Worm (Caenorhabditis elegans) whole organism, young adult: ENCODE results near the gene F16G10.10.

Source experiments
- B0261.1 ChIP-seq: sonication (generic microtip); optimal IDR thresholded peaks from 2 replicates; lab custom pipeline; 2016; ENCODE audit warnings: mild to moderate bottlenecking, missing genetic modification characterization, moderate library complexity, missing compliant biosample characterization
- F23B12.7 ChIP-seq: sonication (generic microtip); optimal IDR thresholded peaks from 2 replicates; lab custom pipeline; 2017; ENCODE audit warnings: missing genetic modification characterization, mild to moderate bottlenecking, missing compliant biosample characterization, antibody characterized with exemption, moderate library complexity; ENCODE audit not compliant: insufficient read depth
- F49E8.2 ChIP-seq: sonication (generic microtip); optimal IDR thresholded peaks from 3 replicates; lab custom pipeline; 2017; ENCODE audit warnings: missing genetic modification characterization, mild to moderate bottlenecking, missing compliant biosample characterization, antibody characterized with exemption, moderate library complexity; ENCODE audit not compliant: insufficient read depth
- F55B11.4 ChIP-seq: sonication (generic microtip); optimal IDR thresholded peaks from 2 replicates; lab custom pipeline; 2016; ENCODE audit warnings: missing compliant biosample characterization, missing genetic modification characterization, borderline replicate concordance; ENCODE audit not compliant: insufficient read depth
- Y53F4B.3 ChIP-seq: fragments of 200-800 bp; sonication (Bioruptor generic); IDR thresholded peaks from 2 replicates; pipeline ENCODE4 v1.3.6; 2022; ENCODE audit warnings: missing genetic modification reagents, missing genetic modification characterization, missing compliant biosample characterization
- Y53G8AR.9 ChIP-seq: fragments of 200-800 bp; sonication (Bioruptor generic); conservative IDR thresholded peaks from 2 replicates; pipeline ENCODE4 v1.3.6; 2022; ENCODE audit warnings: missing genetic modification reagents, missing genetic modification characterization, missing compliant biosample characterization
- Y67H2A.10 ChIP-seq: fragments of 200-800 bp; sonication (Bioruptor generic); conservative IDR thresholded peaks from 2 replicates; pipeline ENCODE4 v1.3.6; 2022; ENCODE audit warnings: missing genetic modification reagents, missing genetic modification characterization, missing compliant biosample characterization
- ZK185.1 ChIP-seq: sonication (generic microtip); optimal IDR thresholded peaks from 2 replicates; lab custom pipeline; 2016; ENCODE audit warnings: mild to moderate bottlenecking, missing genetic modification characterization, missing compliant biosample characterization; ENCODE audit not compliant: poor library complexity, severe bottlenecking
- akir-1 ChIP-seq: fragments of 200-800 bp; sonication (Bioruptor generic); optimal IDR thresholded peaks from 2 replicates; lab custom pipeline; 2018; ENCODE audit warnings: mild to moderate bottlenecking, missing genetic modification characterization, moderate library complexity, missing compliant biosample characterization
- ama-1 ChIP-seq, 3 experiments: fragments of 150-350 bp in 1 of 3; sonication (generic microtip) in 2 of 3; optimal IDR thresholded peaks; 2 replicates each; lab custom pipeline; 2014 to 2018; ENCODE audit warnings: missing biosample characterization in 2 of 3, missing genetic modification characterization in 2 of 3, missing genetic modification reagents in 2 of 3
- aptf-2 ChIP-seq: fragments of 200-800 bp; sonication (Bioruptor generic); conservative IDR thresholded peaks from 2 replicates; pipeline ENCODE4 v1.3.6; 2022; ENCODE audit warnings: missing genetic modification reagents, missing genetic modification characterization, missing compliant biosample characterization
- bed-2 ChIP-seq: fragments of 200-800 bp; sonication (Bioruptor generic); IDR thresholded peaks from 2 replicates; pipeline ENCODE4 v1.3.6; 2022; ENCODE audit warnings: missing genetic modification reagents, missing genetic modification characterization, missing compliant biosample characterization
- cebp-2 ChIP-seq: fragments of 200-800 bp; sonication (Bioruptor generic); IDR thresholded peaks from 2 replicates; pipeline ENCODE4 v1.3.6; 2022; ENCODE audit warnings: missing genetic modification characterization, missing compliant biosample characterization
- ceh-100 ChIP-seq: fragments of 200-800 bp; sonication (Bioruptor generic); IDR thresholded peaks from 2 replicates; pipeline ENCODE4 v1.3.6; 2022; ENCODE audit warnings: missing genetic modification reagents, missing genetic modification characterization, missing compliant biosample characterization
- ceh-79 ChIP-seq: sonication (generic microtip); optimal IDR thresholded peaks from 2 replicates; lab custom pipeline; 2017; ENCODE audit warnings: mild to moderate bottlenecking, missing genetic modification characterization, missing compliant biosample characterization
- ceh-91 ChIP-seq: fragments of 200-800 bp; sonication (Bioruptor generic); IDR thresholded peaks from 2 replicates; pipeline ENCODE4 v1.3.6; 2022; ENCODE audit warnings: missing genetic modification reagents, missing genetic modification characterization, missing compliant biosample characterization
- dpl-1 ChIP-seq: fragments of 150-350 bp; optimal IDR thresholded peaks from 2 replicates; lab custom pipeline; 2014; ENCODE audit warnings: missing biosample characterization, missing genetic modification reagents, missing genetic modification characterization
- egl-44 ChIP-seq: fragments of 200-800 bp; sonication (Bioruptor generic); IDR thresholded peaks from 2 replicates; pipeline ENCODE4 v1.3.6; 2022; ENCODE audit warnings: missing genetic modification reagents, missing genetic modification characterization, missing compliant biosample characterization
- ets-4 ChIP-seq: fragments of 200-800 bp; sonication (Bioruptor generic); optimal IDR thresholded peaks from 2 replicates; lab custom pipeline; 2018; ENCODE audit warnings: mild to moderate bottlenecking, missing genetic modification characterization, missing compliant biosample characterization
- hlh-26 ChIP-seq: fragments of 200-800 bp; sonication (Bioruptor generic); conservative IDR thresholded peaks from 2 replicates; pipeline ENCODE4 v1.3.6; 2022; ENCODE audit warnings: missing genetic modification reagents, missing genetic modification characterization, missing compliant biosample characterization
- lag-1 ChIP-seq: fragments of 200-800 bp; sonication (Bioruptor generic); IDR thresholded peaks from 2 replicates; pipeline ENCODE4 v1.3.6; 2022; ENCODE audit warnings: missing genetic modification reagents, missing genetic modification characterization, missing compliant biosample characterization
- lin-40 ChIP-seq: sonication (generic microtip); optimal IDR thresholded peaks from 2 replicates; lab custom pipeline; 2016; ENCODE audit warnings: missing genetic modification characterization, mild to moderate bottlenecking, missing compliant biosample characterization, missing genotype, missing genetic modification reagents
- lin-54 ChIP-seq: fragments of 200-800 bp; sonication (Bioruptor generic); optimal IDR thresholded peaks from 2 replicates; lab custom pipeline; 2018; ENCODE audit warnings: mild to moderate bottlenecking, missing genetic modification characterization, missing compliant biosample characterization
- lsl-1 ChIP-seq: fragments of 200-800 bp; sonication (Bioruptor generic); optimal IDR thresholded peaks from 2 replicates; lab custom pipeline; 2018; ENCODE audit warnings: mild to moderate bottlenecking, missing genetic modification characterization, moderate library complexity, missing compliant biosample characterization
- madf-6 ChIP-seq: fragments of 200-800 bp; sonication (Bioruptor generic); IDR thresholded peaks from 2 replicates; pipeline ENCODE4 v1.3.6; 2022; ENCODE audit warnings: missing genetic modification reagents, missing genetic modification characterization, missing compliant biosample characterization
- mes-4 ChIP-seq: sonication (generic microtip); optimal IDR thresholded peaks from 2 replicates; lab custom pipeline; 2016; ENCODE audit warnings: missing genotype, missing genetic modification characterization, missing compliant biosample characterization
- mxl-1 ChIP-seq: sonication (generic microtip); optimal IDR thresholded peaks from 2 replicates; lab custom pipeline; 2016; ENCODE audit warnings: missing genetic modification characterization, missing compliant biosample characterization
- nfya-2 ChIP-seq: fragments of 200-800 bp; sonication (Bioruptor generic); IDR thresholded peaks from 2 replicates; pipeline ENCODE4 v1.3.6; 2022; ENCODE audit warnings: missing genetic modification reagents, missing genetic modification characterization, missing compliant biosample characterization
- nhr-80 ChIP-seq: sonication (generic microtip); optimal IDR thresholded peaks from 2 replicates; lab custom pipeline; 2016; ENCODE audit warnings: missing genetic modification characterization, missing compliant biosample characterization
- pbrm-1 ChIP-seq: fragments of 200-800 bp; sonication (Bioruptor generic); IDR thresholded peaks from 2 replicates; pipeline ENCODE4 v1.3.6; 2022; ENCODE audit warnings: missing genetic modification reagents, missing genetic modification characterization, missing compliant biosample characterization
- pha-4 ChIP-seq: fragments of 150-350 bp; sonication (generic microtip); optimal IDR thresholded peaks from 2 replicates; lab custom pipeline; 2014; ENCODE audit warnings: missing biosample characterization, missing genetic modification reagents, missing genetic modification characterization
- sdz-38 ChIP-seq: sonication (generic microtip); optimal IDR thresholded peaks from 2 replicates; lab custom pipeline; 2016; ENCODE audit warnings: missing genotype, missing genetic modification characterization, missing compliant biosample characterization
- sea-2 ChIP-seq: fragments of 200-800 bp; sonication (Bioruptor generic); IDR thresholded peaks from 2 replicates; pipeline ENCODE4 v1.3.6; 2022; ENCODE audit warnings: missing genetic modification characterization, missing compliant biosample characterization
- snpc-3.4 ChIP-seq: sonication (generic microtip); optimal IDR thresholded peaks from 2 replicates; lab custom pipeline; 2017; ENCODE audit warnings: missing genetic modification characterization, mild to moderate bottlenecking, missing compliant biosample characterization, antibody characterized with exemption, moderate library complexity, missing genotype, missing genetic modification reagents
- snpc-4 ChIP-seq, 5 experiments: fragments of 150-350 bp in 1 of 5; sonication (generic microtip) in 4 of 5; optimal IDR thresholded peaks; 2 replicates each; lab custom pipeline; 2014 to 2018; ENCODE audit warnings: missing genetic modification characterization in 5 of 5, missing biosample characterization in 3 of 5, antibody characterized with exemption in 2 of 5, mild to moderate bottlenecking in 2 of 5, missing compliant biosample characterization in 2 of 5, missing genotype in 2 of 5, moderate library complexity in 2 of 5, missing genetic modification reagents in 1 of 5
- sptf-2 ChIP-seq: fragments of 200-800 bp; sonication (Bioruptor generic); optimal IDR thresholded peaks from 2 replicates; lab custom pipeline; 2018; ENCODE audit warnings: mild to moderate bottlenecking, missing genetic modification characterization, missing compliant biosample characterization
- tlf-1 ChIP-seq: fragments of 200-800 bp; sonication (Bioruptor generic); optimal IDR thresholded peaks from 2 replicates; lab custom pipeline; 2018; ENCODE audit warnings: mild to moderate bottlenecking, missing genetic modification characterization, missing compliant biosample characterization
- unc-130 ChIP-seq: sonication (generic microtip); optimal IDR thresholded peaks from 2 replicates; lab custom pipeline; 2016; ENCODE audit warnings: missing genetic modification reagents, missing genetic modification characterization, missing compliant biosample characterization
- xnd-1 ChIP-seq: sonication (generic microtip); optimal IDR thresholded peaks from 2 replicates; lab custom pipeline; 2016; ENCODE audit warnings: missing genotype, missing genetic modification reagents, missing genetic modification characterization, missing compliant biosample characterization
- zfh-2 ChIP-seq: fragments of 200-800 bp; sonication (Bioruptor generic); conservative IDR thresholded peaks from 2 replicates; pipeline ENCODE4 v1.3.6; 2022; ENCODE audit warnings: missing genetic modification reagents, missing genetic modification characterization, missing compliant biosample characterization
- ztf-6 ChIP-seq: fragments of 200-800 bp; sonication (Bioruptor generic); IDR thresholded peaks from 2 replicates; pipeline ENCODE4 v1.3.6; 2022; ENCODE audit warnings: missing genetic modification reagents, missing genetic modification characterization, missing compliant biosample characterization

F16G10.10 gene

ce11 chrII:2403984-2404383, 13.2 kb upstream of the F16G10.10 start, which contains the start of gene F16G10.1:
F16G10.1 (plus strand) TSS chrII:2404284.
- TF ChIP-seq madf-6 (no peak), sptf-2 (GFP tag; lab: Kevin White, UChicago) (no peak), ceh-100 (GFP tag; lab: Robert Waterston, UW) (no peak), ets-4 (no peak), F55B11.4 (tag; lab: Kevin White, UChicago) (no peak), dpl-1 (GFP tag; lab: Kevin White, UChicago) (no peak), mxl-1 (tag; lab: Kevin White, UChicago) (no peak), bed-2 (GFP tag; lab: Robert Waterston, UW) (no peak)

ce11 chrII:2399810-2400209, 9.0 kb upstream of the F16G10.10 start:
- TF ChIP-seq lin-40 (tag; lab: Kevin White, UChicago): no peak
- no peak for TF ChIP-seq lsl-1 (GFP tag; lab: Kevin White, UChicago)
- TF ChIP-seq egl-44 (GFP tag; lab: Robert Waterston, UW): no peak
- TF ChIP-seq Y53G8AR.9 (GFP tag; lab: Robert Waterston, UW): no peak
- no peak for TF ChIP-seq ztf-6 (GFP tag; lab: Robert Waterston, UW)
- no peak for TF ChIP-seq ceh-100 (GFP tag; lab: Robert Waterston, UW)
- no peak for TF ChIP-seq xnd-1

ce11 chrII:2398884-2399283, 8.1 kb upstream of the F16G10.10 start, which contains the start of gene F16G10.14:
F16G10.14 (minus strand) TSS chrII:2398984.
- TF ChIP-seq bed-2 (GFP tag; lab: Robert Waterston, UW) (no peak), cebp-2 (GFP tag; lab: Robert Waterston, UW) (no peak), sea-2 (GFP tag; lab: Robert Waterston, UW) (no peak), lin-54 (no peak), tlf-1 (GFP tag; lab: Kevin White, UChicago) (no peak), F49E8.2 (no peak), nfya-2 (GFP tag; lab: Robert Waterston, UW) (no peak), akir-1 (no peak), mes-4 (tag; lab: Kevin White, UChicago) (no peak), F55B11.4 (tag; lab: Kevin White, UChicago) (no peak), mxl-1 (tag; lab: Kevin White, UChicago) (no peak), Y67H2A.10 (GFP tag; lab: Robert Waterston, UW) (no peak), nhr-80 (no peak), Y53F4B.3 (GFP tag; lab: Robert Waterston, UW) (no peak), sdz-38 (tag; lab: Kevin White, UChicago) (no peak), sptf-2 (GFP tag; lab: Kevin White, UChicago) (no peak)

ce11 chrII:2395864-2396263, 5.1 kb upstream of the F16G10.10 start, which contains the start of gene F16G10.13:
F16G10.13 (minus strand) TSS chrII:2395964.
- TF ChIP-seq unc-130 (GFP tag; lab: Kevin White, UChicago) (no peak), ceh-79 (tag; lab: Kevin White, UChicago) (no peak), lsl-1 (GFP tag; lab: Kevin White, UChicago) (no peak), zfh-2 (no peak), snpc-4 (GFP tag; optimal IDR thresholded peaks at IDR 0.05; lab: Kevin White, UChicago) (no peak), snpc-4 (tag; optimal IDR thresholded peaks at IDR 0.05; lab: Kevin White, UChicago) (no peak), B0261.1 (tag; lab: Kevin White, UChicago) (no peak), ama-1 (optimal IDR thresholded peaks at IDR 0.05; lab: Kevin White, UChicago) (no peak), ama-1 (GFP tag; optimal IDR thresholded peaks at IDR 0.05; lab: Kevin White, UChicago) (no peak), ZK185.1 (tag; lab: Kevin White, UChicago) (no peak), cebp-2 (GFP tag; lab: Robert Waterston, UW) (no peak), snpc-3.4 (no peak), pbrm-1 (no peak), tlf-1 (GFP tag; lab: Kevin White, UChicago) (no peak), pha-4 (tag; lab: Kevin White, UChicago) (no peak), lag-1 (GFP tag; lab: Robert Waterston, UW) (no peak), F23B12.7 (tag; lab: Kevin White, UChicago) (no peak), ceh-91 (GFP tag; lab: Robert Waterston, UW) (no peak), aptf-2 (no peak), hlh-26 (no peak)
